Fruit fly (Drosophila melanogaster) whole organism, embryonic: ENCODE data around the gene CG14657.

Experiments used
- Atf-2 ChIP-seq: fragments of 200-800 bp; sonication (Bioruptor generic); optimal IDR thresholded peaks from 2 replicates; lab custom pipeline; 2016; ENCODE audit warnings: missing biosample characterization, missing genetic modification characterization
- Atf6 ChIP-seq: fragments of 200-800 bp; sonication (Bioruptor generic); IDR thresholded peaks from 2 replicates; pipeline ENCODE4 v1.3.6; 2022; ENCODE audit warnings: missing biosample characterization, missing genetic modification characterization
- CG10462 ChIP-seq: fragments of 200-800 bp; sonication (Bioruptor generic); optimal IDR thresholded peaks from 2 replicates; lab custom pipeline; 2016; ENCODE audit warnings: missing biosample characterization, missing genetic modification characterization
- CG10543 ChIP-seq: fragments of 200-800 bp; sonication (Bioruptor generic); optimal IDR thresholded peaks from 3 replicates; lab custom pipeline; 2017; ENCODE audit warnings: missing biosample characterization, mild to moderate bottlenecking, missing genetic modification characterization, moderate library complexity
- CG10959 ChIP-seq: fragments of 200-800 bp; sonication (Bioruptor generic); IDR thresholded peaks from 2 replicates; pipeline ENCODE4 v1.3.6; 2022; ENCODE audit warnings: missing biosample characterization, missing genetic modification characterization
- CG11456 ChIP-seq: fragments of 200-800 bp; sonication (Bioruptor generic); IDR thresholded peaks from 3 replicates; pipeline ENCODE4 v1.3.6; 2022; ENCODE audit warnings: missing biosample characterization, missing genetic modification characterization
- CG12071 ChIP-seq: fragments of 200-800 bp; sonication (Bioruptor generic); optimal IDR thresholded peaks from 3 replicates; lab custom pipeline; 2018; ENCODE audit warnings: missing biosample characterization, mild to moderate bottlenecking, missing genetic modification characterization
- CG14965 ChIP-seq: fragments of 200-800 bp; sonication (Bioruptor generic); optimal IDR thresholded peaks from 2 replicates; lab custom pipeline; 2016; ENCODE audit warnings: missing biosample characterization, missing genetic modification characterization, borderline replicate concordance
- CG16863 ChIP-seq: fragments of 200-800 bp; sonication (Bioruptor generic); optimal IDR thresholded peaks from 3 replicates; lab custom pipeline; 2016; ENCODE audit warnings: missing biosample characterization, missing genetic modification characterization
- CG18262 ChIP-seq: fragments of 200-800 bp; optimal IDR thresholded peaks from 3 replicates; lab custom pipeline; 2019; ENCODE audit warnings: missing biosample characterization, mild to moderate bottlenecking, missing genetic modification characterization, moderate library complexity
- CG18619 ChIP-seq: fragments of 200-800 bp; sonication (Bioruptor generic); optimal IDR thresholded peaks from 3 replicates; lab custom pipeline; 2017; ENCODE audit warnings: missing biosample characterization, mild to moderate bottlenecking, missing genetic modification characterization
- CG30403 ChIP-seq: fragments of 200-800 bp; sonication (Bioruptor generic); optimal IDR thresholded peaks from 3 replicates; lab custom pipeline; 2016; ENCODE audit warnings: missing biosample characterization, missing genetic modification characterization
- CG32532 ChIP-seq: fragments of 200-800 bp; sonication (Bioruptor generic); IDR thresholded peaks from 2 replicates; pipeline ENCODE4 v1.3.6; 2022; ENCODE audit warnings: missing biosample characterization, missing genetic modification characterization
- CG4820 ChIP-seq: fragments of 200-800 bp; sonication (Bioruptor generic); optimal IDR thresholded peaks from 3 replicates; lab custom pipeline; 2016; ENCODE audit warnings: missing biosample characterization, missing genetic modification characterization
- CG7745 ChIP-seq: fragments of 200-800 bp; sonication (Bioruptor generic); optimal IDR thresholded peaks from 2 replicates; lab custom pipeline; 2018; ENCODE audit warnings: missing biosample characterization, mild to moderate bottlenecking, missing genetic modification characterization, moderate library complexity
- CG7987 ChIP-seq: fragments of 200-800 bp; sonication (Bioruptor generic); optimal IDR thresholded peaks from 2 replicates; lab custom pipeline; 2018; ENCODE audit warnings: missing biosample characterization, mild to moderate bottlenecking, missing genetic modification characterization, moderate library complexity
- CG8281 ChIP-seq: fragments of 200-800 bp; sonication (Bioruptor generic); optimal IDR thresholded peaks from 2 replicates; lab custom pipeline; 2018; ENCODE audit warnings: missing biosample characterization, mild to moderate bottlenecking, missing genetic modification characterization, moderate library complexity
- CG8924 ChIP-seq: fragments of 200-800 bp; optimal IDR thresholded peaks from 3 replicates; lab custom pipeline; 2019; ENCODE audit warnings: missing biosample characterization, mild to moderate bottlenecking, missing genetic modification characterization, moderate library complexity
- CG9727 ChIP-seq: fragments of 200-800 bp; sonication (Bioruptor generic); optimal IDR thresholded peaks from 3 replicates; lab custom pipeline; 2017; ENCODE audit warnings: missing biosample characterization, mild to moderate bottlenecking, missing genetic modification characterization
- Dfd ChIP-seq, 2 experiments: fragments of >200 bp; optimal IDR thresholded peaks; 2 replicates each; lab custom pipeline; 2017; ENCODE audit warnings: missing biosample characterization in 2 of 2, missing genetic modification characterization in 2 of 2
- Dip2 ChIP-seq: fragments of 200-800 bp; sonication (Bioruptor generic); IDR thresholded peaks from 2 replicates; pipeline ENCODE4 v1.3.6; 2022; ENCODE audit warnings: missing biosample characterization, missing genetic modification characterization
- Doc2 ChIP-seq: fragments of 200-800 bp; sonication (Bioruptor generic); IDR thresholded peaks from 2 replicates; pipeline ENCODE4 v1.3.6; 2022; ENCODE audit warnings: missing biosample characterization, missing genetic modification characterization
- Doc3 ChIP-seq: fragments of 200-800 bp; sonication (Bioruptor generic); IDR thresholded peaks from 3 replicates; pipeline ENCODE4 v1.3.6; 2022; ENCODE audit warnings: missing biosample characterization, missing genetic modification characterization; ENCODE audit not compliant: partially characterized antibody
- Ets97D ChIP-seq: fragments of 200-800 bp; sonication (Bioruptor generic); optimal IDR thresholded peaks from 3 replicates; lab custom pipeline; 2016; ENCODE audit warnings: missing biosample characterization, missing genetic modification characterization
- HLH3B ChIP-seq: fragments of 200-800 bp; sonication (Bioruptor generic); IDR thresholded peaks from 2 replicates; pipeline ENCODE4 v1.3.6; 2022; ENCODE audit warnings: missing biosample characterization, missing genetic modification characterization
- Hr78 ChIP-seq, 2 experiments: fragments of 200-800 bp in 1 of 2; fragments of >200 bp in 1 of 2; sonication (Bioruptor generic) in 1 of 2; optimal IDR thresholded peaks; 2 replicates each; lab custom pipeline; 2017 to 2019; ENCODE audit warnings: missing biosample characterization in 2 of 2, missing genetic modification characterization in 2 of 2, mild to moderate bottlenecking in 1 of 2, moderate library complexity in 1 of 2
- Lpt ChIP-seq: fragments of >200 bp; optimal IDR thresholded peaks from 2 replicates; lab custom pipeline; 2018; ENCODE audit warnings: missing biosample characterization, missing genetic modification characterization
- Mes4 ChIP-seq: fragments of 200-800 bp; sonication (Bioruptor generic); optimal IDR thresholded peaks from 2 replicates; lab custom pipeline; 2016; ENCODE audit warnings: missing biosample characterization, missing genetic modification characterization
- NK7.1 ChIP-seq: fragments of 200-800 bp; sonication (Bioruptor generic); optimal IDR thresholded peaks from 3 replicates; lab custom pipeline; 2016; ENCODE audit warnings: missing biosample characterization, missing genetic modification characterization
- Nf-YC ChIP-seq: fragments of 200-800 bp; optimal IDR thresholded peaks from 3 replicates; lab custom pipeline; 2019; ENCODE audit warnings: missing biosample characterization, mild to moderate bottlenecking, missing genetic modification characterization, moderate library complexity
- Ptx1 ChIP-seq: fragments of 200-800 bp; sonication (Bioruptor generic); IDR thresholded peaks from 2 replicates; pipeline ENCODE4 v1.3.6; 2022; ENCODE audit warnings: missing biosample characterization, missing genetic modification characterization
- Rfx ChIP-seq: fragments of 200-800 bp; sonication (Bioruptor generic); IDR thresholded peaks from 2 replicates; pipeline ENCODE4 v1.3.6; 2022; ENCODE audit warnings: missing biosample characterization, missing genetic modification characterization
- Rx ChIP-seq: fragments of 200-800 bp; sonication (Bioruptor generic); IDR thresholded peaks from 2 replicates; pipeline ENCODE4 v1.3.6; 2022; ENCODE audit warnings: missing biosample characterization, missing genetic modification characterization
- Six4 ChIP-seq: fragments of 200-800 bp; sonication (Bioruptor generic); optimal IDR thresholded peaks from 2 replicates; lab custom pipeline; 2016; ENCODE audit warnings: missing biosample characterization, missing genetic modification characterization
- Ssrp ChIP-seq: fragments of 200-800 bp; sonication (Bioruptor generic); optimal IDR thresholded peaks from 2 replicates; lab custom pipeline; 2018; ENCODE audit warnings: missing biosample characterization, mild to moderate bottlenecking, missing genetic modification characterization, moderate library complexity
- Xbp1 ChIP-seq: fragments of 200-800 bp; sonication (Bioruptor generic); optimal IDR thresholded peaks from 3 replicates; lab custom pipeline; 2016; ENCODE audit warnings: missing biosample characterization, mild to moderate bottlenecking, missing genetic modification characterization
- ara ChIP-seq: fragments of 200-800 bp; sonication (Bioruptor generic); IDR thresholded peaks from 2 replicates; pipeline ENCODE4 v1.3.6; 2022; ENCODE audit warnings: missing biosample characterization, missing genetic modification characterization
- cg ChIP-seq: fragments of 200-800 bp; sonication (Bioruptor generic); optimal IDR thresholded peaks from 3 replicates; lab custom pipeline; 2019; ENCODE audit warnings: missing biosample characterization, mild to moderate bottlenecking, missing genetic modification characterization, moderate library complexity
- cwo ChIP-seq: fragments of 200-800 bp; sonication (Bioruptor generic); optimal IDR thresholded peaks from 3 replicates; lab custom pipeline; 2017; ENCODE audit warnings: missing biosample characterization, missing genetic modification characterization, mild to moderate bottlenecking, moderate library complexity, missing genetic modification reagents
- dati ChIP-seq: fragments of 200-800 bp; sonication (Bioruptor generic); IDR thresholded peaks from 2 replicates; pipeline ENCODE4 v1.3.6; 2022; ENCODE audit warnings: missing biosample characterization, missing genetic modification characterization
- dimm ChIP-seq: fragments of 200-800 bp; sonication (Bioruptor generic); IDR thresholded peaks from 2 replicates; pipeline ENCODE4 v1.3.6; 2022; ENCODE audit warnings: missing biosample characterization, missing genetic modification characterization
- gce ChIP-seq: fragments of 200-800 bp; sonication (Bioruptor generic); IDR thresholded peaks from 3 replicates; pipeline ENCODE4 v1.3.6; 2022; ENCODE audit warnings: missing biosample characterization, missing genetic modification characterization
- gfzf ChIP-seq: fragments of 200-800 bp; sonication (Bioruptor generic); optimal IDR thresholded peaks from 2 replicates; lab custom pipeline; 2016; ENCODE audit warnings: missing biosample characterization, mild to moderate bottlenecking, missing genetic modification characterization, moderate library complexity
- gsb-n ChIP-seq: fragments of 200-800 bp; sonication (Bioruptor generic); optimal IDR thresholded peaks from 3 replicates; lab custom pipeline; 2018; ENCODE audit warnings: missing biosample characterization, mild to moderate bottlenecking, missing genetic modification characterization
- mld ChIP-seq: fragments of 200-800 bp; sonication (Bioruptor generic); IDR thresholded peaks from 3 replicates; pipeline ENCODE4 v1.3.6; 2022; ENCODE audit warnings: missing biosample characterization, missing genetic modification characterization; ENCODE audit not compliant: partially characterized antibody
- pfk ChIP-seq: fragments of 200-800 bp; sonication (Bioruptor generic); optimal IDR thresholded peaks from 2 replicates; lab custom pipeline; 2018; ENCODE audit warnings: missing biosample characterization, mild to moderate bottlenecking, missing genetic modification characterization, moderate library complexity
- ro ChIP-seq: fragments of 200-800 bp; sonication (Bioruptor generic); IDR thresholded peaks from 2 replicates; pipeline ENCODE4 v1.3.6; 2022; ENCODE audit warnings: missing biosample characterization, missing genetic modification characterization
- seq ChIP-seq: fragments of 200-800 bp; sonication (Bioruptor generic); IDR thresholded peaks from 2 replicates; pipeline ENCODE4 v1.3.6; 2022; ENCODE audit warnings: missing biosample characterization, missing genetic modification characterization
- sima ChIP-seq: fragments of 200-800 bp; sonication (Bioruptor generic); optimal IDR thresholded peaks from 2 replicates; lab custom pipeline; 2016; ENCODE audit warnings: missing biosample characterization, missing genetic modification characterization
- sob ChIP-seq: fragments of 200-800 bp; sonication (Bioruptor generic); IDR thresholded peaks from 2 replicates; pipeline ENCODE4 v1.3.6; 2022; ENCODE audit warnings: missing biosample characterization, missing genetic modification characterization
- tin ChIP-seq: fragments of 200-800 bp; sonication (Bioruptor generic); optimal IDR thresholded peaks from 3 replicates; lab custom pipeline; 2016; ENCODE audit warnings: missing biosample characterization, missing genetic modification characterization
- zfh2 ChIP-seq: fragments of 200-800 bp; sonication (Bioruptor generic); optimal IDR thresholded peaks from 2 replicates; lab custom pipeline; 2016; ENCODE audit warnings: missing biosample characterization, missing genetic modification characterization

CG14657 gene

dm6 chr3R:4775371-4775770 lies 45.9 kb downstream of the CG14657 start (continued):
- no peak for TF ChIP-seq CG4820 (GFP tag; lab: Kevin White, UChicago)
- TF ChIP-seq Six4 (GFP tag; lab: Kevin White, UChicago), result no peak
- TF ChIP-seq CG18619, result no peak
- TF ChIP-seq Xbp1 (GFP tag; lab: Kevin White, UChicago), result peak; percentile 59
- peak; percentile 27 for TF ChIP-seq Mes4 (GFP tag; lab: Kevin White, UChicago)
- peak; percentile 27 for TF ChIP-seq tin (GFP tag; lab: Kevin White, UChicago)
- TF ChIP-seq NK7.1 (GFP tag; lab: Kevin White, UChicago), result no peak
- TF ChIP-seq CG32532, result peak; percentile 59
- TF ChIP-seq Dfd (GFP tag; optimal IDR thresholded peaks at IDR 0.05; lab: Kevin White, UChicago), result no peak
- no peak for TF ChIP-seq Doc2 (GFP tag; lab: Robert Waterston, UW)
- TF ChIP-seq sob, result no peak
- TF ChIP-seq gsb-n (tag; lab: Kevin White, UChicago), result no peak
- TF ChIP-seq Ets97D (GFP tag; lab: Kevin White, UChicago), result peak; percentile 68
- TF ChIP-seq CG16863, result no peak
- TF ChIP-seq Doc3 (GFP tag; lab: Robert Waterston, UW), result no peak
- no peak for TF ChIP-seq sima
- TF ChIP-seq ara, result no peak
- TF ChIP-seq mld (GFP tag; lab: Robert Waterston, UW), result no peak
- peak; percentile 40; the same call in 1 of the 2 replicates for TF ChIP-seq Ptx1 (GFP tag; lab: Robert Waterston, UW)
- peak; percentile 54 for TF ChIP-seq Rfx (GFP tag; lab: Robert Waterston, UW)
- no peak for TF ChIP-seq cg (GFP tag; lab: Kevin White, UChicago)
- no peak for TF ChIP-seq dimm (GFP tag; lab: Robert Waterston, UW)
- no peak for TF ChIP-seq HLH3B (GFP tag; lab: Robert Waterston, UW)
- 0 out of 3 replicates have a peak, but pooled peaks have one; percentile 14 for TF ChIP-seq CG11456 (GFP tag; lab: Robert Waterston, UW)
- no peak for TF ChIP-seq seq
- no peak for TF ChIP-seq CG10959 (GFP tag; lab: Robert Waterston, UW)
- no peak for TF ChIP-seq Hr78 (GFP tag; optimal IDR thresholded peaks at IDR 0.05; lab: Kevin White, UChicago)
- TF ChIP-seq CG8924 (tag; lab: Kevin White, UChicago), result peak; percentile 26
- no peak for TF ChIP-seq dati
- no peak for TF ChIP-seq CG7745 (tag; lab: Kevin White, UChicago)
- no peak for TF ChIP-seq CG12071 (GFP tag; lab: Kevin White, UChicago)
- no peak for TF ChIP-seq CG18262 (tag; lab: Kevin White, UChicago)
- TF ChIP-seq Lpt (GFP tag; lab: Kevin White, UChicago), result no peak
- no peak for TF ChIP-seq ro
- TF ChIP-seq Atf6 (GFP tag; lab: Robert Waterston, UW), result no peak
- TF ChIP-seq CG14965 (GFP tag; lab: Kevin White, UChicago), result no peak
- TF ChIP-seq Atf-2 (GFP tag; lab: Kevin White, UChicago), result no peak
- no peak for TF ChIP-seq cwo (GFP tag; lab: Kevin White, UChicago)
- no peak for TF ChIP-seq CG8281
- TF ChIP-seq Ssrp (tag; lab: Kevin White, UChicago), result peak; percentile 28
- no peak for TF ChIP-seq CG10462 (GFP tag; lab: Kevin White, UChicago)
- TF ChIP-seq pfk (GFP tag; lab: Kevin White, UChicago), result no peak
- TF ChIP-seq CG30403 (GFP tag; lab: Kevin White, UChicago), result peak; percentile 51
- peak; percentile 90 for TF ChIP-seq gfzf (GFP tag; lab: Kevin White, UChicago)
- no peak for TF ChIP-seq CG7987 (GFP tag; lab: Kevin White, UChicago)
- TF ChIP-seq gce (GFP tag; lab: Robert Waterston, UW), result no peak
- peak; percentile 37 for TF ChIP-seq zfh2
- no peak for TF ChIP-seq CG9727
- TF ChIP-seq CG10543 (GFP tag; lab: Kevin White, UChicago), result no peak
- TF ChIP-seq Nf-YC (tag; lab: Kevin White, UChicago), result no peak
- TF ChIP-seq Rx (GFP tag; lab: Robert Waterston, UW), result no peak
- TF ChIP-seq Dip2 (GFP tag; lab: Robert Waterston, UW), result no peak
